Fruit fly (Drosophila melanogaster): ENCODE results near the gene mRpL3.
"Not testable (repeated sequence)": the region's sequence is repeated elsewhere in the genome, so short reads cannot be mapped to it uniquely, and the experiment has no call there.

The mRpL3 gene

DNA sequence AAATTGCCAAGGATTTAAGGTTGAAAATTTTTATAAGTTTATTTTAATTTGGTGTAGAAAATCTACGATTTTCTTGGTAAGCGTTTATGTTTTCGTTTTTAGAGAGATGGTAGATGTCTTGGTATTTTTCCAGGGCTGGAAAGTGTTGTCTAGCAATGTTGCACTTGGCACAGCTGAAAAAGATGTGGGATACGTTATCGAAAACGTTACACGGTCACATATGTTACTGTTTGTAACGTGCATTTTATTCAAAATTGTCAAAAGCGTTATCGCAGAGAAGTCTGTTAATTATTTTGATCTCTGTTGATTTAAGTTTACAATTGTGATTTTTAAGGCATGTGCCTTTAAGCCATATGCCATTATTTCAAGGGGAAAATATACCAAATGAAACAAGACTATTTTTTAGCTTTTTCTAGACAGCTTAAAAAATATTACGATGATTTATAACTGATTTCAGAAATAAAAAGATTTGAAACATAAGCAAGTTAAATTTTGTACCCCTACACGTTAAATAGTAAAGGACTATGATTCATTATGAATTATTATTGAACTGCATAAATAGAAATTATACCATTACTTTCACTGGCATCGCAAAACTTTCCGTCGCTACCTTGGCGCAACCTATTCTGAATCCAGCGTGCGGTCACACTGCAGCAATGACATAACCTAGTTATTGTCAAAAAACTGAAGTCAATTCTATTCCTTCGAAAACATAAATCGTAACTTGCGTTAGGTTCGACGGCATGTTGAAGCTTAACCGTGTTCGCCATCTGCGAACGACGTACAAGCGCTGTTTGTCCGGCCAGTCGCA, 24.6 kb downstream of the mRpL3 start, which contains the start of the genes Paf-AHalpha and mRpS30:
Gene Paf-AHalpha, minus strand, starts transcription at position 155 of the 811 bp plus-strand sequence.
Gene mRpS30, plus strand, starts transcription at position 619 of the 811 bp plus-strand sequence.
- TF ChIP-seq psq (optimal IDR thresholded peaks at IDR 0.05) (no peak), Dll (optimal IDR thresholded peaks at IDR 0.05) (no peak), CG8478 (optimal IDR thresholded peaks at IDR 0.05) (no peak), usp (GFP tag; optimal IDR thresholded peaks at IDR 0.05) (no peak), EcR (GFP tag; optimal IDR thresholded peaks at IDR 0.05) (no peak), pan (optimal IDR thresholded peaks at IDR 0.05) (no peak)

dm6 chrX:15786242-15786641, 25.2 kb downstream of the mRpL3 start:
- TF ChIP-seq usp (GFP tag; optimal IDR thresholded peaks at IDR 0.05) (no peak), Dll (optimal IDR thresholded peaks at IDR 0.05) (no peak), EcR (GFP tag; optimal IDR thresholded peaks at IDR 0.05) (no peak), CG8478 (optimal IDR thresholded peaks at IDR 0.05) (no peak)

- no peak for TF ChIP-seq usp (GFP tag; optimal IDR thresholded peaks at IDR 0.05)
- TF ChIP-seq EcR (GFP tag; optimal IDR thresholded peaks at IDR 0.05): no peak
- TF ChIP-seq psq (optimal IDR thresholded peaks at IDR 0.05): no peak
- no peak for TF ChIP-seq pan (optimal IDR thresholded peaks at IDR 0.05)
- TF ChIP-seq CG8478 (optimal IDR thresholded peaks at IDR 0.05): no peak
- no peak for TF ChIP-seq Dll (optimal IDR thresholded peaks at IDR 0.05)
These were observed 27.5 kb downstream of the mRpL3 start, which contains the start of gene Rhp for dm6 chrX:15788235-15789187. Gene Rhp (plus strand): TSS chrX:15788897.

- not testable (repeated sequence) for TF ChIP-seq EcR (GFP tag; optimal IDR thresholded peaks at IDR 0.05); psq (optimal IDR thresholded peaks at IDR 0.05); pan (optimal IDR thresholded peaks at IDR 0.05)
These were observed 34.9 kb downstream of the mRpL3 start, which contains the start of gene sordd1 for dm6 chrX:15795951-15796443. Gene sordd1 (minus strand): TSS chrX:15796028.

DNA sequence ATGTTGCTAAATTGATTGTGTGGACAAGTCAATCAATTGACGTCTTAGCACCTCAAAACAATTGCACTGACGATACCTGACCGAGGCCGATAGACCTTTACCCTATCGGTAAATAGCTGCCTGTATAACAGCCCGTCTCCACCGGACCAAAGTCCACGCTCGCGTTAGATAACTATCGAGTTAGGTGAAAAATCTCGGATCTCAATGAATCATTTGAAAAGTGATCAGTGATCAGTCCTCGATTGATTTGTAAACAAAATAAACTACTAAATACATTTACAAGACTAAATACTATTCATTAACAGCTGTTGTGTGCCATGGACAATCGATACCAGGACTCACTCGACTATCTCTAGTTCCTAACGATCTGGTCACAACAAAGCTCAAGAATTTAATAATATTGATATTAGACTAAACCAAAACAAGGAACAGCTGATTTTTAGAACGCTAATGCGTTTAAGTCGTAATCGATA, 38.1 kb downstream of the mRpL3 start, which contains the start of the genes sordd2 and CG15602:
Gene sordd2, minus strand, starts transcription at position 78 of the 473 bp plus-strand sequence.
Gene CG15602, plus strand, starts transcription at position 342 of the 473 bp plus-strand sequence.
- TF ChIP-seq pan (optimal IDR thresholded peaks at IDR 0.05); EcR (GFP tag; optimal IDR thresholded peaks at IDR 0.05); psq (optimal IDR thresholded peaks at IDR 0.05): not testable (repeated sequence)

dm6 chrX:15802880-15803650, 42.0 kb downstream of the mRpL3 start:
- no peak for TF ChIP-seq EcR (GFP tag; optimal IDR thresholded peaks at IDR 0.05)
- no peak for TF ChIP-seq psq (optimal IDR thresholded peaks at IDR 0.05)
- TF ChIP-seq Dll (optimal IDR thresholded peaks at IDR 0.05): no peak
- TF ChIP-seq usp (GFP tag; optimal IDR thresholded peaks at IDR 0.05): no peak
- no peak for TF ChIP-seq pan (optimal IDR thresholded peaks at IDR 0.05)
- no peak for TF ChIP-seq CG8478 (optimal IDR thresholded peaks at IDR 0.05)

DNA sequence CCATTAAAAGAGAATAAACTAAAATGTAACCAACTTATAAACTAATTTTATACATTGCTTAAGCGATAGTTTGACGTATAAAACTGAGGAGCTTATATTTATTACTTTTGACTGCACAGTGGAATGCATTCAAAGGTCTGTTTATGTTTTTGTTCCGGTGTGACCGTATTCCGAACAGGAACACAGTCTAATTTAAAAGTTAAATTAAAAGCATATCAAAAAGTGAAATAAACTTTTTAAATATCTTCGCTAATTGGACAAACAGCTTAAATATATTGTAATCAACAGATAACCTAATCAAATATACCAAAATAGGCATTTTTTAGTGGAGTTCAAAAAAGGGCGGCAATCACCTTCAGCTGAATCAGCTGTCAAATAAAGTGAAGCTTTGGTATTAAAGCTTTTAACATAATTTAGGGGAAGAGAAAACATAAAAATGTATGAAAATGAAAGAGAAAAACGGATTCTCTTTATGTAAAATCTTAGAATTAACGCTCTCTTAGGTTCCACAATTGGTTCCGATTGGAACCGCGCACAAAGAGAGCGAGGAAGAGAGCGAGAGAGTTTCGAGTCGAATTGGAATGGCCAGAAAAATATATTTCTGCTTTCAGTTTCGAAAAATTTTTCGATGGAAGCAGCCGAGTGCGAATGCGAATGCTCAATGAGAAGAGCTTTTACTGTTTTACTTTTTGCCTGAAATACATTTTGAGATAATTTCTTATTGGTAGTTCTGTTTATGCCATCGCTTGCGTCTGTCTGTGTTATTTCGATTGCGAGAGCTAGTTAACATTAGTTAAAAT, 42.9 kb downstream of the mRpL3 start, which contains the start of the genes PGRP-LE and sd:
Gene PGRP-LE, minus strand, starts transcription at position 117 of the 800 bp plus-strand sequence.
Gene sd, plus strand, starts transcription at position 607 of the 800 bp plus-strand sequence.
- TF ChIP-seq psq (optimal IDR thresholded peaks at IDR 0.05): no peak
- TF ChIP-seq CG8478 (optimal IDR thresholded peaks at IDR 0.05): no peak
- TF ChIP-seq pan (optimal IDR thresholded peaks at IDR 0.05): no peak
- no peak for TF ChIP-seq usp (GFP tag; optimal IDR thresholded peaks at IDR 0.05)
- TF ChIP-seq EcR (GFP tag; optimal IDR thresholded peaks at IDR 0.05): no peak
- TF ChIP-seq Dll (optimal IDR thresholded peaks at IDR 0.05): no peak

DNA sequence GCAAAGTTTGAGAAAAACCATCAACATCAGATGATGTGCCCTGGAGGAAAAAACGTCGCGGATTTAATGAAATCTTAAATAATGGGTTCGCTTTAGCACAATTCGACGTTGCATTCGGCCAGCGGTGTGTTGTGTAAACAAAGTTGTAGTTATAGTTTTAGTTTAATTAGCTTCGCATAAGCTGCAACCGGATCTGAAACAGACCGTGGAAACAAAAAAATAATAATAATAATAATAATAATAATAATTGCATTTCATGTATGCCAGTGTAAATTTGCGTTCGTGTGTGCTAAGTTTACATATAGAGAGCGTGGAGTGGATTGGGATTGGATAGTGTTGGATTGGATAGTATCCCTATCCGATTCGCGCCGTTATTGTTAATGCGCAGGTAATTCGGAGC, 43.7 kb downstream of the mRpL3 start:
- no peak for TF ChIP-seq usp (GFP tag; optimal IDR thresholded peaks at IDR 0.05)
- TF ChIP-seq CG8478 (optimal IDR thresholded peaks at IDR 0.05): no peak

- TF ChIP-seq pan (optimal IDR thresholded peaks at IDR 0.05) (no peak), CG8478 (optimal IDR thresholded peaks at IDR 0.05) (no peak), psq (optimal IDR thresholded peaks at IDR 0.05) (no peak)
These were observed 44.5 kb downstream of the mRpL3 start for dm6 chrX:15805523-15805922.

dm6 chrX:15807915-15808314, 46.9 kb downstream of the mRpL3 start:
- no peak for TF ChIP-seq EcR (GFP tag; optimal IDR thresholded peaks at IDR 0.05)
- no peak for TF ChIP-seq pan (optimal IDR thresholded peaks at IDR 0.05)
- TF ChIP-seq usp (GFP tag; optimal IDR thresholded peaks at IDR 0.05): no peak
- no peak for TF ChIP-seq Dll (optimal IDR thresholded peaks at IDR 0.05)
- no peak for TF ChIP-seq psq (optimal IDR thresholded peaks at IDR 0.05)
- no peak for TF ChIP-seq CG8478 (optimal IDR thresholded peaks at IDR 0.05)
